Fruit fly (Drosophila melanogaster) whole organism, embryonic: ENCODE data around the gene Apt1.

Experiments used
- Aef1 ChIP-seq: fragments of 200-800 bp; sonication (Bioruptor generic); IDR thresholded peaks from 3 replicates; pipeline ENCODE4 v1.3.6; 2022; ENCODE audit warnings: missing biosample characterization, missing genetic modification characterization
- CG10366 ChIP-seq: fragments of 200-800 bp; sonication (Bioruptor generic); IDR thresholded peaks from 2 replicates; pipeline ENCODE4 v1.3.6; 2022; ENCODE audit warnings: missing biosample characterization, missing genetic modification characterization
- CG10565 ChIP-seq: fragments of 200-800 bp; sonication (Bioruptor generic); optimal IDR thresholded peaks from 3 replicates; lab custom pipeline; 2016; ENCODE audit warnings: missing biosample characterization, mild to moderate bottlenecking, missing genetic modification characterization
- CG10654 ChIP-seq: fragments of 200-800 bp; sonication (Bioruptor generic); optimal IDR thresholded peaks from 2 replicates; lab custom pipeline; 2016; ENCODE audit warnings: missing biosample characterization, missing genetic modification characterization
- CG12071 ChIP-seq: fragments of 200-800 bp; sonication (Bioruptor generic); optimal IDR thresholded peaks from 3 replicates; lab custom pipeline; 2018; ENCODE audit warnings: missing biosample characterization, mild to moderate bottlenecking, missing genetic modification characterization
- CG15269 ChIP-seq: fragments of 200-800 bp; sonication (Bioruptor generic); optimal IDR thresholded peaks from 2 replicates; lab custom pipeline; 2018; ENCODE audit warnings: missing biosample characterization, mild to moderate bottlenecking, missing genetic modification characterization, moderate library complexity
- CG15514 ChIP-seq: fragments of 200-800 bp; sonication (Bioruptor generic); optimal IDR thresholded peaks from 3 replicates; lab custom pipeline; 2017; ENCODE audit warnings: missing biosample characterization, missing genetic modification characterization, mild to moderate bottlenecking, moderate library complexity, missing genetic modification reagents
- CG16813 ChIP-seq: fragments of 200-800 bp; sonication (Bioruptor generic); IDR thresholded peaks from 3 replicates; pipeline ENCODE4 v1.3.6; 2022; ENCODE audit warnings: missing biosample characterization, missing genetic modification characterization; ENCODE audit not compliant: partially characterized antibody
- CG2678 ChIP-seq: fragments of 200-800 bp; sonication (Bioruptor generic); optimal IDR thresholded peaks from 3 replicates; lab custom pipeline; 2019; ENCODE audit warnings: missing biosample characterization, mild to moderate bottlenecking, missing genetic modification characterization, moderate library complexity
- CG2875 ChIP-seq: fragments of 200-800 bp; sonication (Bioruptor generic); optimal IDR thresholded peaks from 2 replicates; lab custom pipeline; 2017; ENCODE audit warnings: missing biosample characterization, mild to moderate bottlenecking, missing genetic modification characterization, missing genetic modification reagents
- CG31441 ChIP-seq: fragments of 200-800 bp; sonication (Bioruptor generic); IDR thresholded peaks from 2 replicates; pipeline ENCODE4 v1.3.6; 2022; ENCODE audit warnings: missing biosample characterization, missing genetic modification characterization
- CG33557 ChIP-seq: fragments of 200-800 bp; sonication (Bioruptor generic); optimal IDR thresholded peaks from 2 replicates; lab custom pipeline; 2019; ENCODE audit warnings: missing biosample characterization, mild to moderate bottlenecking, missing genetic modification characterization, moderate library complexity
- CG34376 ChIP-seq: fragments of 200-800 bp; sonication (Bioruptor generic); optimal IDR thresholded peaks from 2 replicates; lab custom pipeline; 2018; ENCODE audit warnings: missing biosample characterization, mild to moderate bottlenecking, missing genetic modification characterization
- CG4617 ChIP-seq: fragments of 200-800 bp; sonication (Bioruptor generic); optimal IDR thresholded peaks from 3 replicates; lab custom pipeline; 2016; ENCODE audit warnings: missing biosample characterization, missing genetic modification characterization, borderline replicate concordance
- CG6791 ChIP-seq: fragments of 200-800 bp; sonication (Bioruptor generic); IDR thresholded peaks from 3 replicates; pipeline ENCODE4 v1.3.6; 2022; ENCODE audit warnings: missing biosample characterization, missing genetic modification characterization; ENCODE audit not compliant: partially characterized antibody
- CG7372 ChIP-seq: fragments of 200-800 bp; sonication (Bioruptor generic); IDR thresholded peaks from 2 replicates; pipeline ENCODE4 v1.3.6; 2022; ENCODE audit warnings: missing biosample characterization, missing genetic modification characterization
- CG7786 ChIP-seq: fragments of 200-800 bp; sonication (Bioruptor generic); optimal IDR thresholded peaks from 2 replicates; lab custom pipeline; 2016; ENCODE audit warnings: missing biosample characterization, missing genetic modification characterization
- CG7963 ChIP-seq: fragments of 200-800 bp; sonication (Bioruptor generic); IDR thresholded peaks from 3 replicates; pipeline ENCODE4 v1.3.6; 2022; ENCODE audit warnings: missing biosample characterization, missing genetic modification characterization; ENCODE audit not compliant: partially characterized antibody
- CG7987 ChIP-seq: fragments of 200-800 bp; sonication (Bioruptor generic); optimal IDR thresholded peaks from 2 replicates; lab custom pipeline; 2018; ENCODE audit warnings: missing biosample characterization, mild to moderate bottlenecking, missing genetic modification characterization, moderate library complexity
- CkIIα-i1 ChIP-seq: fragments of 200-800 bp; sonication (Bioruptor generic); IDR thresholded peaks from 2 replicates; pipeline ENCODE4 v1.3.6; 2022; ENCODE audit warnings: missing biosample characterization, missing genetic modification characterization
- CrebB ChIP-seq: fragments of 200-800 bp; sonication (Bioruptor generic); optimal IDR thresholded peaks from 3 replicates; lab custom pipeline; 2018; ENCODE audit warnings: missing biosample characterization, mild to moderate bottlenecking, missing genetic modification characterization
- Fer2 ChIP-seq: fragments of 200-800 bp; sonication (Bioruptor generic); optimal IDR thresholded peaks from 2 replicates; lab custom pipeline; 2018; ENCODE audit warnings: missing biosample characterization, mild to moderate bottlenecking, missing genetic modification characterization, moderate library complexity
- Hsf ChIP-seq: fragments of 200-800 bp; sonication (Bioruptor generic); optimal IDR thresholded peaks from 3 replicates; lab custom pipeline; 2016; ENCODE audit warnings: missing biosample characterization, missing genetic modification characterization
- Jarid2 ChIP-seq: fragments of 200-800 bp; sonication (Bioruptor generic); optimal IDR thresholded peaks from 3 replicates; lab custom pipeline; 2017; ENCODE audit warnings: mild to moderate bottlenecking, missing biosample characterization, missing genetic modification reagents, missing genetic modification characterization
- MBD-R2 ChIP-seq: fragments of 200-800 bp; sonication (Bioruptor generic); IDR thresholded peaks from 2 replicates; pipeline ENCODE4 v1.3.6; 2022; ENCODE audit warnings: missing biosample characterization, missing genetic modification characterization
- Med ChIP-seq: fragments of 200-800 bp; sonication (Bioruptor generic); peaks from one replicate; lab custom pipeline; 2016; ENCODE audit warnings: missing biosample characterization, missing genetic modification characterization, mild to moderate bottlenecking, inconsistent platforms, moderate library complexity
- Meics ChIP-seq: fragments of 200-800 bp; sonication (Bioruptor generic); optimal IDR thresholded peaks from 2 replicates; lab custom pipeline; 2017; ENCODE audit warnings: missing biosample characterization, mild to moderate bottlenecking, missing genetic modification characterization
- NC2β ChIP-seq: fragments of 200-800 bp; sonication (Bioruptor generic); optimal IDR thresholded peaks from 2 replicates; lab custom pipeline; 2016; ENCODE audit warnings: missing biosample characterization, missing genetic modification characterization
- Nf-YB ChIP-seq: fragments of 200-800 bp; sonication (Bioruptor generic); optimal IDR thresholded peaks from 3 replicates; lab custom pipeline; 2019; ENCODE audit warnings: missing biosample characterization, mild to moderate bottlenecking, missing genetic modification characterization, moderate library complexity
- bab2 ChIP-seq: fragments of 200-800 bp; sonication (Bioruptor generic); optimal IDR thresholded peaks from 2 replicates; lab custom pipeline; 2016; ENCODE audit warnings: missing biosample characterization, missing genetic modification characterization
- bigmax ChIP-seq: fragments of 200-800 bp; sonication (Bioruptor generic); optimal IDR thresholded peaks from 2 replicates; lab custom pipeline; 2018; ENCODE audit warnings: missing biosample characterization, mild to moderate bottlenecking, missing genetic modification characterization
- corto ChIP-seq: fragments of 200-800 bp; sonication (Bioruptor generic); optimal IDR thresholded peaks from 2 replicates; lab custom pipeline; 2016; ENCODE audit warnings: missing biosample characterization, mild to moderate bottlenecking, missing genetic modification characterization, moderate library complexity
- cwo ChIP-seq: fragments of 200-800 bp; sonication (Bioruptor generic); optimal IDR thresholded peaks from 3 replicates; lab custom pipeline; 2017; ENCODE audit warnings: missing biosample characterization, missing genetic modification characterization, mild to moderate bottlenecking, moderate library complexity, missing genetic modification reagents
- disco-r ChIP-seq: fragments of 200-800 bp; sonication (Bioruptor generic); optimal IDR thresholded peaks from 2 replicates; lab custom pipeline; 2016; ENCODE audit warnings: missing biosample characterization, missing genetic modification characterization
- en ChIP-seq: fragments of 200-800 bp; sonication (Bioruptor generic); optimal IDR thresholded peaks from 2 replicates; lab custom pipeline; 2016; ENCODE audit warnings: missing biosample characterization, missing genetic modification characterization
- eyg ChIP-seq: fragments of 200-800 bp; sonication (Bioruptor generic); optimal IDR thresholded peaks from 3 replicates; lab custom pipeline; 2016; ENCODE audit warnings: missing biosample characterization, missing genetic modification characterization
- fd3F ChIP-seq: fragments of 200-800 bp; sonication (Bioruptor generic); optimal IDR thresholded peaks from 2 replicates; lab custom pipeline; 2018; ENCODE audit warnings: missing biosample characterization, mild to moderate bottlenecking, missing genetic modification characterization, moderate library complexity
- h ChIP-seq: fragments of >200 bp; optimal IDR thresholded peaks from 2 replicates; lab custom pipeline; 2017
- hb ChIP-seq: fragments of 200-800 bp; sonication (Bioruptor generic); IDR thresholded peaks from 3 replicates; pipeline ENCODE4 v1.3.6; 2022; ENCODE audit warnings: missing biosample characterization, missing genetic modification characterization; ENCODE audit not compliant: partially characterized antibody
- lola ChIP-seq, 3 experiments: fragments of >200 bp in 2 of 3; fragments of 200-800 bp in 1 of 3; sonication (Bioruptor generic) in 1 of 3; optimal IDR thresholded peaks; 2 replicates each; lab custom pipeline; 2017 to 2019; ENCODE audit warnings: missing biosample characterization in 3 of 3, missing genetic modification characterization in 3 of 3, mild to moderate bottlenecking in 1 of 3, moderate library complexity in 1 of 3
- lov ChIP-seq, 2 experiments: fragments of 200-800 bp in 1 of 2; fragments of >200 bp in 1 of 2; sonication (Bioruptor generic) in 1 of 2; IDR thresholded peaks in 1 of 2; optimal IDR thresholded peaks in 1 of 2; 2 replicates in 1 of 2; 3 replicates in 1 of 2; pipeline versions ENCODE4 v1.3.6 to Lab custom; 2017 to 2022; ENCODE audit warnings: missing biosample characterization in 1 of 2, missing genetic modification characterization in 1 of 2
- nerfin-2 ChIP-seq: fragments of 200-800 bp; sonication (Bioruptor generic); IDR thresholded peaks from 2 replicates; pipeline ENCODE4 v1.3.6; 2022; ENCODE audit warnings: missing biosample characterization, missing genetic modification characterization; ENCODE audit not compliant: partially characterized antibody
- otp ChIP-seq: fragments of 200-800 bp; sonication (Bioruptor generic); IDR thresholded peaks from 3 replicates; pipeline ENCODE4, ENCODE4 v1.3.6; 2022; ENCODE audit warnings: missing biosample characterization, missing genetic modification characterization
- pho ChIP-seq: fragments of 200-800 bp; sonication (Bioruptor generic); optimal IDR thresholded peaks from 2 replicates; lab custom pipeline; 2016; ENCODE audit warnings: missing biosample characterization, missing genetic modification characterization
- pnt ChIP-seq: fragments of 200-800 bp; sonication (Bioruptor generic); optimal IDR thresholded peaks from 3 replicates; lab custom pipeline; 2016; ENCODE audit warnings: missing biosample characterization, missing genetic modification characterization
- sna ChIP-seq: fragments of 200-800 bp; sonication (Bioruptor generic); IDR thresholded peaks from 2 replicates; pipeline ENCODE4 v1.3.6; 2022; ENCODE audit warnings: missing biosample characterization, missing genetic modification characterization; ENCODE audit not compliant: partially characterized antibody
- stc ChIP-seq: fragments of 200-800 bp; sonication (Bioruptor generic); IDR thresholded peaks from 2 replicates; pipeline ENCODE4 v1.3.6; 2022; ENCODE audit warnings: missing biosample characterization, missing genetic modification characterization
- tin ChIP-seq: fragments of 200-800 bp; sonication (Bioruptor generic); optimal IDR thresholded peaks from 3 replicates; lab custom pipeline; 2016; ENCODE audit warnings: missing biosample characterization, missing genetic modification characterization
- tup ChIP-seq: fragments of 200-800 bp; sonication (Bioruptor generic); optimal IDR thresholded peaks from 2 replicates; lab custom pipeline; 2016; ENCODE audit warnings: missing biosample characterization, mild to moderate bottlenecking, missing genetic modification characterization, moderate library complexity

The Apt1 gene

DNA sequence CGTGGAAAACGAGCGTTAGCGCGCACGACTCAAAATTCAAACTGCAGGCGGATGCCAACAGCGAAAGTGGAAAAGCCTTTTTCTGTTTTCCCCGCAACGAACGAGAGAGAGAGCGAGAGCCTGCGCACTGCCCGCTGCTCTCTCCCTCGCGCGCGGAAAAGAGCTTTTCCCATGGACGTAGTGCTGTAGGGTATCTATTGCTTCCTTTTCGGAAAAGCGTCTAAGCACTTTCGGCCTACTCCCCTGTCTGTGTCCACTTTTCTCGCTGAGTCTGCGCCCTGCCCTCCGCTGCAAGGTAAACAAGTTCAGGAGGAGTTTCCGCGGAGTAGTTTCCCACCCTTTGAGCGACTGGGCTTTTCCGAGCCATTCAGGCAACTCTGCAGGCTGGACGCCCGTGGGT is 52.5 kb downstream of the Apt1 start, which contains the start of gene CG32085 (continued):
- peak; percentile 95 for TF ChIP-seq Med (GFP tag; lab: Kevin White, UChicago)
- peak; percentile 32; the same call in 1 of the 2 replicates for TF ChIP-seq CG10366 (GFP tag; lab: Robert Waterston, UW)
- TF ChIP-seq CG31441 (GFP tag; lab: Robert Waterston, UW): peak; percentile 24; the same call in 1 of the 2 replicates
- peak; percentile 40 for TF ChIP-seq pnt
- no peak for TF ChIP-seq CG16813 (GFP tag; lab: Robert Waterston, UW)
- TF ChIP-seq CrebB (tag; lab: Kevin White, UChicago): no peak
- no peak for TF ChIP-seq CkIIα-i1 (GFP tag; lab: Robert Waterston, UW)
- TF ChIP-seq Jarid2: peak; percentile 51
- TF ChIP-seq eyg: peak; percentile 53
- TF ChIP-seq sna: no peak
- TF ChIP-seq CG2875 (GFP tag; lab: Kevin White, UChicago): no peak
- peak; percentile 81 for TF ChIP-seq CG15514 (GFP tag; lab: Kevin White, UChicago)
- TF ChIP-seq CG10654 (GFP tag; lab: Kevin White, UChicago): peak; percentile 23
- no peak for TF ChIP-seq CG6791 (GFP tag; lab: Robert Waterston, UW)
- TF ChIP-seq cwo (GFP tag; lab: Kevin White, UChicago): peak; percentile 64
- TF ChIP-seq CG7372 (GFP tag; lab: Robert Waterston, UW): peak; percentile 37; the same call in 1 of the 2 replicates
- peak; percentile 27 for TF ChIP-seq tup (GFP tag; lab: Kevin White, UChicago)
- TF ChIP-seq fd3F (GFP tag; lab: Kevin White, UChicago): no peak
- peak; percentile 21 for TF ChIP-seq NC2β (GFP tag; lab: Kevin White, UChicago)
- peak; percentile 9 for TF ChIP-seq en (GFP tag; lab: Kevin White, UChicago)
- TF ChIP-seq CG7963: no peak
- peak; percentile 53; the same call in 1 of the 2 replicates for TF ChIP-seq stc (GFP tag; lab: Robert Waterston, UW)
- TF ChIP-seq nerfin-2 (GFP tag; lab: Robert Waterston, UW): no peak
- TF ChIP-seq MBD-R2 (GFP tag; lab: Robert Waterston, UW): peak; percentile 53; the same call in 1 of the 2 replicates
- peak; percentile 33 for TF ChIP-seq bab2 (GFP tag; lab: Kevin White, UChicago)
- no peak for TF ChIP-seq corto (GFP tag; lab: Kevin White, UChicago)
- TF ChIP-seq CG7987 (GFP tag; lab: Kevin White, UChicago): peak; percentile 50
- TF ChIP-seq CG12071 (GFP tag; lab: Kevin White, UChicago): peak; percentile 69
- TF ChIP-seq CG15269 (tag; lab: Kevin White, UChicago): peak; percentile 42
- TF ChIP-seq h (lab: Kevin White, UChicago): no peak
- no peak for TF ChIP-seq CG10565 (GFP tag; lab: Kevin White, UChicago)
- TF ChIP-seq disco-r: no peak
- TF ChIP-seq bigmax (GFP tag; lab: Kevin White, UChicago): no peak
- TF ChIP-seq otp (GFP tag; lab: Robert Waterston, UW): peak; percentile 56; the same call in 1 of the 3 replicates
- TF ChIP-seq Fer2 (tag; lab: Kevin White, UChicago): peak; percentile 4
- TF ChIP-seq CG2678: peak; percentile 59
- peak; percentile 71 for TF ChIP-seq tin (GFP tag; lab: Kevin White, UChicago)
- TF ChIP-seq lov (optimal IDR thresholded peaks at IDR 0.05; lab: Kevin White, UChicago): no peak
- no peak for TF ChIP-seq lov (GFP tag; IDR thresholded peaks at IDR 0.05; lab: Robert Waterston, UW)
- peak; percentile 42 for TF ChIP-seq CG34376 (GFP tag; lab: Kevin White, UChicago)
- TF ChIP-seq Hsf: peak; percentile 46
- no peak for TF ChIP-seq Aef1 (GFP tag; lab: Robert Waterston, UW)
- no peak for TF ChIP-seq CG4617 (GFP tag; lab: Kevin White, UChicago)
- peak; percentile 76 for TF ChIP-seq Meics
- peak; percentile 62 for TF ChIP-seq pho (GFP tag; lab: Kevin White, UChicago)
- TF ChIP-seq lola (GFP tag; optimal IDR thresholded peaks at IDR 0.05; lab: Kevin White, UChicago): no peak
- TF ChIP-seq Nf-YB (GFP tag; lab: Kevin White, UChicago): no peak
- no peak for TF ChIP-seq CG33557 (GFP tag; lab: Kevin White, UChicago)
- peak; percentile 62 for TF ChIP-seq CG7786 (GFP tag; lab: Kevin White, UChicago)
- TF ChIP-seq hb (GFP tag; lab: Robert Waterston, UW): no peak
